Fruit fly (Drosophila melanogaster): ENCODE data around the gene Klp68D.

The Klp68D gene

DNA sequence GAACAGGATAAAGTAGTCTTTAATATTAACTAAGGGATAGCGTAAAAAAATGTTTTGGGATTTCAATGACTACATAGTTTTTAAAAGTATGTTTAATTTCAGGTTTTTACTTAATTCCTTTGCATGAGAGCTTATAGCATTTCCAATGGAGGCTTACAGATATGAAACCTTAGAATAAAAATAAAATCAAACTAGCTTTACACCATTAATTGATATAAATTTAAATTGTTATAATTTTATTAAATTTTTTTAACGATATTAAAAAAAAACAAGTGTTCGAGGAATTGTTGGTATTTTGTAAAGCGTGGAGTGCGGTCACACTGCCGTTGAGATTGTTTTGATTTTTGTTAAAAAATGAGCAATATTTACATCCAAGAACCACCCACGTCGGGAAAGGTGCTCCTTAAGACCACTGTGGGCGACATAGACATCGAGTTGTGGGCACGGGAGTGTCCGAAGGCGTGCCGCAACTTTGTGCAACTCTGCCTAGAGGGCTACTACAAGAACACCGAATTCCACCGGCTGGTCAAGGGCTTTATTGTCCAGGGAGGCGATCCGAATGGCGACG, 2.1 kb upstream of the Klp68D start, which contains the start of the genes twy and CG10907:
twy (minus strand) TSS at position 51 of the 568 bp plus-strand sequence.
CG10907 (plus strand) TSS at position 282 of the 568 bp plus-strand sequence.
- TF ChIP-seq foxo (GFP tag; optimal IDR thresholded peaks at IDR 0.05) (no peak), Sp1 (GFP tag; optimal IDR thresholded peaks at IDR 0.05) (no peak), usp (GFP tag; optimal IDR thresholded peaks at IDR 0.05) (no peak), sv (GFP tag; optimal IDR thresholded peaks at IDR 0.05) (no peak), tai (GFP tag; optimal IDR thresholded peaks at IDR 0.05) (no peak), Dif (GFP tag; optimal IDR thresholded peaks at IDR 0.05; ENCODE audit: partially characterized antibody) (no peak), h (GFP tag; optimal IDR thresholded peaks at IDR 0.05) (no peak), Dfd (GFP tag; optimal IDR thresholded peaks at IDR 0.05) (no peak), jim (GFP tag; optimal IDR thresholded peaks at IDR 0.05) (no peak)

- TF ChIP-seq Dfd (GFP tag; optimal IDR thresholded peaks at IDR 0.05), result no peak
- TF ChIP-seq jim (GFP tag; optimal IDR thresholded peaks at IDR 0.05), result no peak
- no peak for TF ChIP-seq Hr83 (GFP tag; optimal IDR thresholded peaks at IDR 0.05; ENCODE audit: poor library complexity, severe bottlenecking)
- no peak for TF ChIP-seq psq (GFP tag; optimal IDR thresholded peaks at IDR 0.05)
- TF ChIP-seq Dif (GFP tag; optimal IDR thresholded peaks at IDR 0.05; ENCODE audit: partially characterized antibody), result no peak
- TF ChIP-seq rgr (GFP tag; optimal IDR thresholded peaks at IDR 0.05), result no peak
- no peak for TF ChIP-seq Jra (GFP tag; optimal IDR thresholded peaks at IDR 0.05)
- no peak for TF ChIP-seq Hr78 (GFP tag; optimal IDR thresholded peaks at IDR 0.05)
- TF ChIP-seq Abd-B (GFP tag; optimal IDR thresholded peaks at IDR 0.05), result no peak
- TF ChIP-seq CrebA (GFP tag; optimal IDR thresholded peaks at IDR 0.05; ENCODE audit: borderline replicate concordance), result no peak
Observed at dm6 chr3L:11800761-11801160, 5.3 kb downstream of the Klp68D start, which contains the start of gene Gcat. Gene Gcat (minus strand): TSS chr3L:11800861.

DNA sequence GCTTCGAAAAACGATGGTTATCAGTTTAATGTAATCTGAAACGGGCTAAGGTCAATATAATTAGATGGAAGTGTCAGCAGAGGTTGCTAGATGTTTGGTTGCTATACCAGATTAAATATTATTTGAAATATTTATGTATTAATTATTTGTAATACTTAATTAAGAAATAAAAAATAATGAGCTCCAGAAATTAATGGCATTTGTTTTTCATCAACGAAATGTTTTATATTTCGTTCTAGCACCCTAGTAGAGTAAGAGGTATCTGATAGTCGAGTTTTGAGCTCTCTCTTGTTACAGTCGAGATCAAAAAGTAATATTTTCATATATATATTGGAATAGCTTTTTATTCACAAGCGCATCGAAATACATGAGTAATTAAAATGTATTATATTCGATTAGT, 6.2 kb downstream of the Klp68D start:
- TF ChIP-seq jim (GFP tag; optimal IDR thresholded peaks at IDR 0.05) (no peak), fru (GFP tag; optimal IDR thresholded peaks at IDR 0.05) (no peak), Vsx2 (GFP tag; optimal IDR thresholded peaks at IDR 0.05; ENCODE audit: partially characterized antibody) (no peak), Jra (GFP tag; optimal IDR thresholded peaks at IDR 0.05) (no peak), usp (GFP tag; optimal IDR thresholded peaks at IDR 0.05) (no peak), CG9705 (GFP tag; optimal IDR thresholded peaks at IDR 0.05) (no peak), Rel (GFP tag; optimal IDR thresholded peaks at IDR 0.05) (no peak), Rel (tag; optimal IDR thresholded peaks at IDR 0.05) (no peak), br (GFP tag; optimal IDR thresholded peaks at IDR 0.05) (no peak), woc (GFP tag; optimal IDR thresholded peaks at IDR 0.05) (no peak), tai (GFP tag; optimal IDR thresholded peaks at IDR 0.05) (no peak), dsf (GFP tag; optimal IDR thresholded peaks at IDR 0.05; ENCODE audit: borderline replicate concordance) (no peak), Hnf4 (GFP tag; optimal IDR thresholded peaks at IDR 0.05) (no peak), brk (GFP tag; optimal IDR thresholded peaks at IDR 0.05) (no peak), Dif (GFP tag; optimal IDR thresholded peaks at IDR 0.05; ENCODE audit: partially characterized antibody) (no peak), Hr83 (GFP tag; optimal IDR thresholded peaks at IDR 0.05; ENCODE audit: poor library complexity, severe bottlenecking) (no peak), Sp1 (GFP tag; optimal IDR thresholded peaks at IDR 0.05) (no peak)

DNA sequence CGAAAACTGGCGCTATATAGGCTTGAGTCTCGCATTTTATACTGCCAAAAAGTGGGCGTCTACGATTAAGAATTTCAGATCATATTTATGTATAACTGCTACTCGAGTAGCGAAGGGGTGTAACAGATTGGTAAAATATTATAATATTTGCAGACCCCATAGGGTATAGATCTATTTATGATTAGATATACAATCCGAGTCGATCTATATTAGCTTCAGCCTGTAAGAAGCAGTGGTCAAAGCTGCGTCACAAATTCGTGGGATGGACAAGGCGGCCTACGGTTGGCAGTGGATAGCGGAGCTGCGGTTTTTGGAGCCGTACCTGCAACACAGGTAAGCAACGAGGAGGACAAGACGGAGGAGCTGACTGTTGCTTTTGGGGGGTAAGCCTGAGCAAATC, 19.2 kb downstream of the Klp68D start, which contains the start of gene Cubn2:
Cubn2 (minus strand) TSS at position 101 of the 400 bp plus-strand sequence.
- no peak for TF ChIP-seq CG32264 (GFP tag; optimal IDR thresholded peaks at IDR 0.05)
- TF ChIP-seq Vsx2 (GFP tag; optimal IDR thresholded peaks at IDR 0.05; ENCODE audit: partially characterized antibody), result no peak
- TF ChIP-seq pan (optimal IDR thresholded peaks at IDR 0.05), result no peak
- TF ChIP-seq Abd-B (GFP tag; optimal IDR thresholded peaks at IDR 0.05), result no peak
- TF ChIP-seq psq (GFP tag; optimal IDR thresholded peaks at IDR 0.05), result no peak
- TF ChIP-seq fru (GFP tag; optimal IDR thresholded peaks at IDR 0.05), result no peak
- TF ChIP-seq Rel (GFP tag; optimal IDR thresholded peaks at IDR 0.05), result no peak
- TF ChIP-seq Rel (tag; optimal IDR thresholded peaks at IDR 0.05), result no peak
- TF ChIP-seq Sp1 (GFP tag; optimal IDR thresholded peaks at IDR 0.05), result no peak
- TF ChIP-seq tai (GFP tag; optimal IDR thresholded peaks at IDR 0.05), result no peak

- TF ChIP-seq Vsx2 (GFP tag; optimal IDR thresholded peaks at IDR 0.05; ENCODE audit: partially characterized antibody) (peak; percentile 13), dmrt93B (GFP tag; optimal IDR thresholded peaks at IDR 0.05) (no peak), Abd-B (GFP tag; optimal IDR thresholded peaks at IDR 0.05) (no peak)
Observed at dm6 chr3L:11815220-11815797, 19.9 kb downstream of the Klp68D start, which contains the start of gene CG14130. Gene CG14130 (plus strand): TSS chr3L:11815444.
